Fruit fly (Drosophila melanogaster): ENCODE results near the gene CG9399.

The CG9399 gene

DNA sequence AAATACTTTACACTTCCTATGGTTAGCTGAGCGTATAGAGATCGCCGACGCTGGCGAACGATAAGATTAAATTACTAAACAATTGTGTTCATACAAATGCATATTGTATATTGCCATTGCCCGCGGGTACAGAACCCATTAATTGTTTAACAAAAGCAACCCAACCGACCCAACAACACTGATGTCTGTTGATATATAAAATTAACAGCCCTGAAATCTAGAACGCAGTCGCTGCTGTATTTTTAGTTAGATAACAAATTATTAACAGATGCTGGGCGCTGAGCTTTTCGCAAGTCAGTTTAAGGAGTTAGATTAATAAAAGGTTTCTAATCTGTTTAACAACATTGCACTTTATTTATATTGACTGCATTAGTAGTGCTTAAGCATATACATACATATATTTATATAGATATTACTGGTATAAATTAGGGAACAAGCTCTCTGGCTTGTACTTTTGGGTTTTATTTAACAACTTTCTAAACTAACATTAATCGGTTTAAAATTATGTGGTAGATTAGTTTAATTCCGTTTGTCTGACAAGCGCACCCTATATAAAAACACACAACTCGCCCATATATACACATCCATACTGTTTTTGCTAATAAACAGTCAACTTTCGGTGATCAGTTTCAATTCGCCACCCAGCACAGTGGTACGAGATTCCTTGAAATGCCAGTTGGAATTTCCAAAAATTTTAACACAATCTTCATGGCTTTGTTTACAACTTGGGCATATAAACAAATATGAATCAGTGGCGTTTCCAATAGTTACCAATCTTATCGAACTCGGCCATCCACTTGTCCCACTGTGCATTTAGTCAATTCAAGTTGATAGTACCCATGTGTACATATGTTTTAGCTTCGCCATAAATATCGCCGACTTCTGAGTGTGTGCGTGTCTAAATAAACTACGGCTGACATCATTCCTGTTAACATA is 45.8 kb downstream of the CG9399 start (continued):
- TF ChIP-seq CG34376 (GFP tag; optimal IDR thresholded peaks at IDR 0.05) (peak; percentile 91), corto (GFP tag; optimal IDR thresholded peaks at IDR 0.05) (peak; percentile 96), pnt (GFP tag; optimal IDR thresholded peaks at IDR 0.05) (peak; percentile 78), CG32767 (GFP tag; IDR thresholded peaks at IDR 0.05) (peak; percentile 73), h (optimal IDR thresholded peaks at IDR 0.05) (no peak), Sox102F (GFP tag; optimal IDR thresholded peaks at IDR 0.05) (peak; percentile 82), sens (GFP tag) (peak; percentile 95), insv (GFP tag; optimal IDR thresholded peaks at IDR 0.05) (no peak), cato (GFP tag; optimal IDR thresholded peaks at IDR 0.05; ENCODE audit: borderline replicate concordance) (no peak), CG4707 (GFP tag; optimal IDR thresholded peaks at IDR 0.05) (peak; percentile 28), Spps (tag; optimal IDR thresholded peaks at IDR 0.05) (peak; percentile 57), CG18011 (GFP tag; optimal IDR thresholded peaks at IDR 0.05) (peak; percentile 68), row (GFP tag; IDR thresholded peaks at IDR 0.05) (peak; percentile 84), Meics (GFP tag; optimal IDR thresholded peaks at IDR 0.05) (peak; percentile 95), ro (GFP tag; IDR thresholded peaks at IDR 0.05) (peak; percentile 58), CG7745 (tag; optimal IDR thresholded peaks at IDR 0.05) (no peak), CG4854 (GFP tag; optimal IDR thresholded peaks at IDR 0.05) (peak; percentile 92), sqz (GFP tag; optimal IDR thresholded peaks at IDR 0.05) (no peak), zfh1 (GFP tag; IDR thresholded peaks at IDR 0.05) (peak; percentile 91), CG17829 (tag; optimal IDR thresholded peaks at IDR 0.05) (peak; percentile 74), croc (GFP tag; conservative IDR thresholded peaks at IDR 0.05) (no peak; the same call in 2 of the 3 replicates), chif (GFP tag; optimal IDR thresholded peaks at IDR 0.05) (peak; percentile 72 to 94), Atf6 (GFP tag; IDR thresholded peaks at IDR 0.05) (peak; percentile 87), sob (GFP tag; IDR thresholded peaks at IDR 0.05) (peak; percentile 95), CG34422 (GFP tag; IDR thresholded peaks at IDR 0.05) (peak; percentile 93), NfI (GFP tag; optimal IDR thresholded peaks at IDR 0.05) (peak; percentile 88), CG17912 (GFP tag; optimal IDR thresholded peaks at IDR 0.05) (no peak), Taf1 (GFP tag; IDR thresholded peaks at IDR 0.05) (peak; percentile 89), CG10654 (GFP tag; optimal IDR thresholded peaks at IDR 0.05) (peak; percentile 86), CG12071 (GFP tag; optimal IDR thresholded peaks at IDR 0.05) (peak; percentile 95), H15 (GFP tag; IDR thresholded peaks at IDR 0.05) (peak; percentile 86), mirr (GFP tag; optimal IDR thresholded peaks at IDR 0.05) (peak; percentile 94), CG18619 (GFP tag; optimal IDR thresholded peaks at IDR 0.05) (peak; percentile 67), ham (GFP tag; IDR thresholded peaks at IDR 0.05) (peak; percentile 68; the same call in 1 of the 2 replicates), CG14441 (GFP tag; IDR thresholded peaks at IDR 0.05) (peak; percentile 95), BtbVII (GFP tag; optimal IDR thresholded peaks at IDR 0.05) (peak; percentile 92), CG13624 (GFP tag; optimal IDR thresholded peaks at IDR 0.05) (peak; percentile 95), Rx (GFP tag; IDR thresholded peaks at IDR 0.05) (peak; percentile 81), pum (GFP tag; optimal IDR thresholded peaks at IDR 0.05) (peak; percentile 82), Bgb (GFP tag; IDR thresholded peaks at IDR 0.05; ENCODE audit: partially characterized antibody) (peak; percentile 39; the same call in 1 of the 2 replicates), CG10431 (GFP tag; optimal IDR thresholded peaks at IDR 0.05) (no peak), zen (tag; optimal IDR thresholded peaks at IDR 0.05) (peak; percentile 66), Optix (GFP tag; IDR thresholded peaks at IDR 0.05) (peak; percentile 74), eve (GFP tag; optimal IDR thresholded peaks at IDR 0.05) (no peak), CG2116 (GFP tag; optimal IDR thresholded peaks at IDR 0.05) (peak; percentile 25), usp (GFP tag; optimal IDR thresholded peaks at IDR 0.05) (no peak), grau (tag; optimal IDR thresholded peaks at IDR 0.05) (peak; percentile 83), ab (GFP tag; optimal IDR thresholded peaks at IDR 0.05) (peak; percentile 65), Fer2 (tag; optimal IDR thresholded peaks at IDR 0.05) (peak; percentile 68)

All from whole organism, embryonic.